Worm (Caenorhabditis elegans) whole organism, L4 larva: ENCODE results near the gene fbxb-71.

Experiments
- Y48G9A.11 ChIP-seq: fragments of 200-800 bp; sonication (Bioruptor generic); IDR thresholded peaks from 2 replicates; pipeline ENCODE4 v1.3.6; 2022; ENCODE audit warnings: missing genetic modification reagents, missing genetic modification characterization, missing compliant biosample characterization
- ZK546.5 ChIP-seq, 2 experiments: sonication (generic microtip); optimal IDR thresholded peaks; 2 replicates each; lab custom pipeline; 2017; ENCODE audit warnings: missing biosample characterization in 2 of 2, missing genetic modification characterization in 2 of 2
- ama-1 ChIP-seq: fragments of 150-350 bp; optimal IDR thresholded peaks from 2 replicates; lab custom pipeline; 2014; ENCODE audit warnings: inconsistent platforms, mixed read lengths
- ceh-82 ChIP-seq: sonication (generic microtip); optimal IDR thresholded peaks from 2 replicates; lab custom pipeline; 2017; ENCODE audit warnings: missing biosample characterization, missing genetic modification characterization
- cey-2 ChIP-seq: sonication (generic microtip); optimal IDR thresholded peaks from 3 replicates; lab custom pipeline; 2017; ENCODE audit warnings: missing genetic modification characterization, mild to moderate bottlenecking, missing compliant biosample characterization, antibody characterized with exemption, borderline replicate concordance; ENCODE audit not compliant: insufficient read depth
- dmd-6 ChIP-seq: fragments of 200-800 bp; sonication (Bioruptor generic); IDR thresholded peaks from 2 replicates; pipeline ENCODE4 v1.3.6; 2022; ENCODE audit warnings: missing genetic modification reagents, missing genetic modification characterization, missing compliant biosample characterization
- dve-1 ChIP-seq: sonication (generic microtip); optimal IDR thresholded peaks from 2 replicates; lab custom pipeline; 2017; ENCODE audit warnings: antibody characterized with exemption, mild to moderate bottlenecking, missing genetic modification characterization, missing compliant biosample characterization; ENCODE audit not compliant: insufficient read depth
- fkh-10 ChIP-seq: fragments of 150-350 bp; optimal IDR thresholded peaks from 2 replicates; lab custom pipeline; 2014; ENCODE audit warnings: missing biosample characterization, missing genetic modification reagents, missing genetic modification characterization
- mdt-29 ChIP-seq: fragments of 200-800 bp; sonication (Bioruptor generic); IDR thresholded peaks from 2 replicates; pipeline ENCODE4 v1.3.6; 2022; ENCODE audit warnings: missing genetic modification reagents, missing genetic modification characterization, missing compliant biosample characterization
- mxl-2 ChIP-seq: fragments of 200-800 bp; sonication (Bioruptor generic); conservative IDR thresholded peaks from 2 replicates; pipeline ENCODE4 v1.3.6; 2022; ENCODE audit warnings: missing genetic modification reagents, missing genetic modification characterization, missing compliant biosample characterization
- nhr-48 ChIP-seq: sonication (generic microtip); optimal IDR thresholded peaks from 2 replicates; lab custom pipeline; 2016; ENCODE audit warnings: mild to moderate bottlenecking, missing genetic modification characterization, missing compliant biosample characterization
- php-3 ChIP-seq: fragments of 200-800 bp; sonication (Bioruptor generic); IDR thresholded peaks from 2 replicates; pipeline ENCODE4 v1.3.6; 2022; ENCODE audit warnings: missing genetic modification reagents, missing genetic modification characterization, missing compliant biosample characterization
- snpc-4 ChIP-seq: fragments of 150-350 bp; optimal IDR thresholded peaks from 2 replicates; lab custom pipeline; 2014; ENCODE audit warnings: missing biosample characterization, missing genetic modification characterization
- spr-1 ChIP-seq: sonication (generic microtip); optimal IDR thresholded peaks from 2 replicates; lab custom pipeline; 2016; ENCODE audit warnings: mild to moderate bottlenecking, missing genetic modification characterization, missing compliant biosample characterization
- tag-97 ChIP-seq: fragments of 200-800 bp; sonication (Bioruptor generic); IDR thresholded peaks from 2 replicates; pipeline ENCODE4 v1.3.6; 2022; ENCODE audit warnings: missing genetic modification characterization, missing compliant biosample characterization
- tra-1 ChIP-seq: fragments of 200-800 bp; sonication (Bioruptor generic); IDR thresholded peaks from 2 replicates; pipeline ENCODE4 v1.3.6; 2022; ENCODE audit warnings: missing genetic modification reagents, missing genetic modification characterization, missing compliant biosample characterization
- unc-39 ChIP-seq: sonication (generic microtip); optimal IDR thresholded peaks from 2 replicates; lab custom pipeline; 2017; ENCODE audit warnings: missing biosample characterization, missing genetic modification characterization
- zag-1 ChIP-seq: fragments of 150-350 bp; optimal IDR thresholded peaks from 2 replicates; lab custom pipeline; 2014; ENCODE audit warnings: missing biosample characterization, missing genetic modification characterization
- zip-11 ChIP-seq: fragments of 200-800 bp; sonication (Bioruptor generic); IDR thresholded peaks from 2 replicates; pipeline ENCODE4 v1.3.6; 2022; ENCODE audit warnings: missing genetic modification characterization, missing compliant biosample characterization
- ztf-7 ChIP-seq: fragments of 150-350 bp; optimal IDR thresholded peaks from 2 replicates; lab custom pipeline; 2014; ENCODE audit warnings: missing biosample characterization, missing genetic modification characterization

The fbxb-71 gene

DNA sequence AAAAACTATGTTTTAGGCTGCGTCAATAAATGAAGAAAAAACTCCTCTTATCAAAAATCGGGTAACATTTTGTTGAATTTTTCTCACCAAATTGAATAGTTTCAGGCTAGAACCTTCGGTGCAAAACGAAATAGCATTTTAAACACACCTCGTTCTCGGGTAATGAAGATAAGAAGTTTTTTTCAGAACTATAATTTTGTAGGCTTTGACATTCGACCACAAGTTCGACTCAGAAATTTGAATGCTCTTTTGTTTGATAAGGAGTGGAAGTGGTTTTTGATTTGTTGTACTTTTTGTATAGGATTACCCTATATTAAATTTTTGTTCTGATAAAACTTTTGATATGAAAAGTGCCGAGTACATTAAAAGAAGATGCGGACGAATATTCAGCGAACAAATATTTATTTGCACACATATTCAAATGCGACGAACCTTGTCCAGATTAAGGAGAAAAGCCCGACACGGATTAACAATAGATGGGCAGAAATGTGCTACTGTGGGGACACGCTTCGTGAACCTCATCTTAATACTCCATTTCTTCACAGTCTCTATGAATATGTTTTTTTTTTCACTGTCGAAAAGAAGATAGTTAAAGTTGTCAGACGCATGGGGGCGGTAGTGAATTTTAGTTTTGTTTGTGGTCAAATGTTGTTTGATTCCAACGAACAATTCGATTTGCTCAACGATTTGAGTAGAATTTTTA lies 44.0 kb downstream of the fbxb-71 start (continued):
- TF ChIP-seq zag-1 (no peak), fkh-10 (GFP tag; lab: Kevin White, UChicago) (no peak), mxl-2 (GFP tag; lab: Robert Waterston, UW) (no peak), nhr-48 (tag; lab: Kevin White, UChicago) (peak; percentile 10)

DNA sequence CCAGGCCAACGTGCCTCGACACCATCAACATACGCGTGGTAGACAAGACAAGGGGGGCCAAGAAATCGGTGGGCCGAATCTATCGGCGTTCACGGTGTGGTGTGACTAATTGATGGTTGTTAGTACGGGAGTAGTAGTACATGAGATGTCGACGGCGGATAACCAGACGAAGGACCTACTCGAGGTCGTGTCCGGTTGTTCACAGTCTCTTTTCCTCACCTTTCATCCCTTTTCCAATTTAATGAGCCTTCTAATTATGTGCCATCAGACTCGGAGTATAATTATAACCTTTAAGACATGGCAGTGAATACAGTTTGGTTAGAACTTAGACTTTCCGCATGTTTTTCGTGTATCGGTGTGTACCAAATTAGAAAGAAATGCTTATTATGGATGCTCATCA lies 48.0 kb downstream of the fbxb-71 start:
- no peak for TF ChIP-seq snpc-4 (tag; lab: Kevin White, UChicago)
- TF ChIP-seq mdt-29 (GFP tag; lab: Robert Waterston, UW): no peak
- TF ChIP-seq spr-1: no peak
- no peak for TF ChIP-seq unc-39 (tag; lab: Kevin White, UChicago)
- TF ChIP-seq ama-1 (lab: Kevin White, UChicago): no peak
- no peak for TF ChIP-seq zip-11 (GFP tag; lab: Robert Waterston, UW)
- no peak for TF ChIP-seq Y48G9A.11 (GFP tag; lab: Robert Waterston, UW)
- TF ChIP-seq ztf-7 (tag; lab: Kevin White, UChicago): no peak
- no peak for TF ChIP-seq ceh-82 (tag; lab: Kevin White, UChicago)
- TF ChIP-seq tra-1 (GFP tag; lab: Robert Waterston, UW): no peak
- TF ChIP-seq dve-1: no peak
- TF ChIP-seq php-3 (GFP tag; lab: Robert Waterston, UW): no peak
- TF ChIP-seq ZK546.5 (tag; optimal IDR thresholded peaks at IDR 0.05; lab: Kevin White, UChicago): no peak
- TF ChIP-seq dmd-6: no peak
- no peak for TF ChIP-seq cey-2 (tag; lab: Kevin White, UChicago)
- TF ChIP-seq tag-97 (GFP tag; lab: Robert Waterston, UW): no peak
- no peak for TF ChIP-seq nhr-48 (tag; lab: Kevin White, UChicago)
- TF ChIP-seq, all 104 proteins: peak for 0
